Worm (Caenorhabditis elegans) whole organism, L1 larva: ENCODE results near the gene sru-24.
A peak's percentile ranks its signal among the peaks of the same experiment; 100 is the strongest.

Source experiments
- F16B12.6 ChIP-seq: fragments of 150-350 bp; optimal IDR thresholded peaks from 2 replicates; lab custom pipeline; 2014; ENCODE audit warnings: missing biosample characterization, missing genetic modification characterization
- aha-1 ChIP-seq: fragments of 150-350 bp; optimal IDR thresholded peaks from 2 replicates; lab custom pipeline; 2014; ENCODE audit warnings: missing biosample characterization, missing genetic modification characterization
- ama-1 ChIP-seq: fragments of 150-350 bp; optimal IDR thresholded peaks from 2 replicates; lab custom pipeline; 2014
- ceh-8 ChIP-seq: fragments of 200-800 bp; sonication (Bioruptor generic); optimal IDR thresholded peaks from 2 replicates; lab custom pipeline; 2018; ENCODE audit warnings: mild to moderate bottlenecking, missing genetic modification characterization, moderate library complexity, missing compliant biosample characterization
- ceh-90 ChIP-seq: sonication (generic microtip); optimal IDR thresholded peaks from 2 replicates; lab custom pipeline; 2016; ENCODE audit warnings: missing genetic modification characterization, missing compliant biosample characterization
- ces-1 ChIP-seq: fragments of 150-350 bp; optimal IDR thresholded peaks from 2 replicates; lab custom pipeline; 2014; ENCODE audit warnings: missing biosample characterization, missing genetic modification reagents, missing genetic modification characterization
- efl-1 ChIP-seq, 4 experiments: fragments of 150-350 bp; optimal IDR thresholded peaks in 3 of 4; peaks in 1 of 4; 1 replicate in 1 of 4; 2 replicates in 3 of 4; lab custom pipeline; 2014; ENCODE audit warnings: missing biosample characterization in 2 of 4, missing genetic modification characterization in 2 of 4, missing genetic modification reagents in 2 of 4
- efl-3 ChIP-seq: fragments of 200-800 bp; sonication (Bioruptor generic); optimal IDR thresholded peaks from 2 replicates; lab custom pipeline; 2018; ENCODE audit warnings: mild to moderate bottlenecking, missing genetic modification characterization, missing compliant biosample characterization
- fkh-10 ChIP-seq: sonication (generic microtip); optimal IDR thresholded peaks from 2 replicates; lab custom pipeline; 2017; ENCODE audit warnings: missing biosample characterization, missing genetic modification reagents, missing genetic modification characterization
- jun-1 ChIP-seq: fragments of 150-350 bp; optimal IDR thresholded peaks from 2 replicates; lab custom pipeline; 2014; ENCODE audit warnings: missing biosample characterization, missing genetic modification reagents, missing genetic modification characterization
- lin-35 ChIP-seq, 2 experiments: fragments of 150-350 bp; optimal IDR thresholded peaks; 2 replicates each; lab custom pipeline; 2014; ENCODE audit warnings: missing biosample characterization in 2 of 2, missing genetic modification characterization in 2 of 2, missing genetic modification reagents in 2 of 2
- lin-39 ChIP-seq: fragments of 150-350 bp; optimal IDR thresholded peaks from 2 replicates; lab custom pipeline; 2014; ENCODE audit warnings: missing biosample characterization, missing genetic modification reagents, missing genetic modification characterization
- lir-3 ChIP-seq: sonication (generic microtip); optimal IDR thresholded peaks from 2 replicates; lab custom pipeline; 2016; ENCODE audit warnings: mild to moderate bottlenecking, missing genetic modification characterization, moderate library complexity, missing compliant biosample characterization; ENCODE audit not compliant: poor library complexity
- lsy-2 ChIP-seq, 2 experiments: fragments of 150-350 bp; optimal IDR thresholded peaks; 2 replicates each; lab custom pipeline; 2014; ENCODE audit warnings: missing biosample characterization in 2 of 2, missing genetic modification characterization in 2 of 2
- mdl-1 ChIP-seq, 2 experiments: fragments of 150-350 bp; optimal IDR thresholded peaks; 2 replicates each; lab custom pipeline; 2014 to 2017; ENCODE audit warnings: missing biosample characterization in 2 of 2, missing genetic modification characterization in 2 of 2, inconsistent platforms in 1 of 2
- mef-2 ChIP-seq: fragments of 150-350 bp; optimal IDR thresholded peaks from 2 replicates; lab custom pipeline; 2014; ENCODE audit warnings: missing biosample characterization, missing genetic modification characterization
- mep-1 ChIP-seq: fragments of 150-350 bp; optimal IDR thresholded peaks from 2 replicates; lab custom pipeline; 2014; ENCODE audit warnings: missing biosample characterization, missing genetic modification characterization
- nhr-11 ChIP-seq: fragments of 150-350 bp; optimal IDR thresholded peaks from 2 replicates; lab custom pipeline; 2014; ENCODE audit warnings: missing biosample characterization, missing genetic modification characterization
- nhr-19 ChIP-seq: fragments of 200-800 bp; sonication (Bioruptor generic); conservative IDR thresholded peaks from 2 replicates; pipeline ENCODE4 v1.3.6; 2022; ENCODE audit warnings: missing genetic modification characterization, missing compliant biosample characterization
- nhr-20 ChIP-seq: sonication (generic microtip); optimal IDR thresholded peaks from 2 replicates; lab custom pipeline; 2016; ENCODE audit warnings: mild to moderate bottlenecking, missing genetic modification characterization, missing compliant biosample characterization
- nhr-71 ChIP-seq: sonication (generic microtip); optimal IDR thresholded peaks from 2 replicates; lab custom pipeline; 2016; ENCODE audit warnings: mild to moderate bottlenecking, missing genetic modification characterization, moderate library complexity, missing compliant biosample characterization
- nhr-85 ChIP-seq: sonication (generic microtip); peaks from one replicate; lab custom pipeline; 2016; ENCODE audit warnings: missing genetic modification characterization, inconsistent platforms, missing compliant biosample characterization
- nhr-90 ChIP-seq: sonication (generic microtip); optimal IDR thresholded peaks from 2 replicates; lab custom pipeline; 2016; ENCODE audit warnings: mild to moderate bottlenecking, missing genetic modification characterization, missing compliant biosample characterization; ENCODE audit not compliant: poor library complexity
- pag-3 ChIP-seq: sonication (generic microtip); optimal IDR thresholded peaks from 2 replicates; lab custom pipeline; 2017; ENCODE audit warnings: missing genetic modification characterization, mild to moderate bottlenecking, missing compliant biosample characterization, antibody characterized with exemption, borderline replicate concordance; ENCODE audit not compliant: insufficient read depth
- pqm-1 ChIP-seq: sonication (generic microtip); optimal IDR thresholded peaks from 3 replicates; lab custom pipeline; 2017; ENCODE audit warnings: missing biosample characterization, missing genetic modification characterization
- rnt-1 ChIP-seq: sonication (generic microtip); optimal IDR thresholded peaks from 2 replicates; lab custom pipeline; 2016; ENCODE audit warnings: mild to moderate bottlenecking, missing genetic modification characterization, moderate library complexity, missing compliant biosample characterization
- snu-23 ChIP-seq: sonication (generic microtip); optimal IDR thresholded peaks from 2 replicates; lab custom pipeline; 2016; ENCODE audit warnings: missing genetic modification characterization, missing compliant biosample characterization
- tlp-1 ChIP-seq: fragments of 150-350 bp; optimal IDR thresholded peaks from 2 replicates; lab custom pipeline; 2014; ENCODE audit warnings: missing biosample characterization, missing genetic modification characterization
- unc-130 ChIP-seq: fragments of 150-350 bp; optimal IDR thresholded peaks from 2 replicates; lab custom pipeline; 2017; ENCODE audit warnings: missing biosample characterization, missing genetic modification characterization, inconsistent platforms
- unc-30 ChIP-seq: sonication (generic microtip); optimal IDR thresholded peaks from 2 replicates; lab custom pipeline; 2017; ENCODE audit warnings: missing biosample characterization, missing genetic modification characterization
- unc-86 ChIP-seq: sonication (generic microtip); optimal IDR thresholded peaks from 2 replicates; lab custom pipeline; 2016; ENCODE audit warnings: missing genetic modification characterization, missing compliant biosample characterization
- unc-98 ChIP-seq: fragments of 200-800 bp; sonication (Bioruptor generic); IDR thresholded peaks from 2 replicates; pipeline ENCODE4 v1.3.6; 2022; ENCODE audit warnings: missing genetic modification characterization, missing compliant biosample characterization
- xbp-1 ChIP-seq: sonication (generic microtip); optimal IDR thresholded peaks from 2 replicates; lab custom pipeline; 2016; ENCODE audit warnings: missing genetic modification characterization, missing compliant biosample characterization
- zag-1 ChIP-seq: fragments of 150-350 bp; optimal IDR thresholded peaks from 2 replicates; lab custom pipeline; 2014; ENCODE audit warnings: missing biosample characterization, missing genetic modification characterization
- zip-4 ChIP-seq: fragments of 200-800 bp; sonication (Bioruptor generic); optimal IDR thresholded peaks from 2 replicates; lab custom pipeline; 2018; ENCODE audit warnings: mild to moderate bottlenecking, missing genetic modification characterization, moderate library complexity, missing compliant biosample characterization

Gene sru-24

ce11 chrV:634855-635254 is 36.4 kb downstream of the sru-24 start, which contains the start of gene F48G7.10:
Gene F48G7.10 (minus strand): TSS chrV:634955.
- TF ChIP-seq fkh-10 (GFP tag; lab: Kevin White, UChicago) (no peak), ceh-8 (GFP tag; lab: Kevin White, UChicago) (no peak), efl-3 (no peak), mep-1 (tag; lab: Kevin White, UChicago) (no peak), pqm-1 (no peak), nhr-11 (no peak), nhr-85 (tag; lab: Kevin White, UChicago) (peak; percentile 58), ama-1 (lab: Kevin White, UChicago) (no peak)
- TF ChIP-seq, all 84 proteins: peak for 1

- TF ChIP-seq ceh-90 (tag; lab: Kevin White, UChicago) (no peak), xbp-1 (tag; lab: Kevin White, UChicago) (no peak), efl-1 (optimal IDR thresholded peaks at IDR 0.05; lab: Kevin White, UChicago) (peak; percentile 11 to 22), efl-1 (GFP tag; optimal IDR thresholded peaks at IDR 0.05 in 1 of 2; lab: Kevin White, UChicago) (peak in 1 of 2 experiments; percentile 62), unc-86 (tag; lab: Kevin White, UChicago) (no peak), lin-35 (GFP tag; optimal IDR thresholded peaks at IDR 0.05; lab: Kevin White, UChicago) (peak in 1 of 2 experiments; percentile 32), snu-23 (peak; percentile 30), lin-39 (tag; lab: Kevin White, UChicago) (no peak), nhr-20 (tag; lab: Kevin White, UChicago) (peak; percentile 29), nhr-19 (GFP tag; lab: Robert Waterston, UW) (no peak), unc-30 (tag; lab: Kevin White, UChicago) (no peak), nhr-71 (tag; lab: Kevin White, UChicago) (no peak)
- TF ChIP-seq, all 84 proteins: peak for 4
Observed at ce11 chrV:631832-632231, 39.4 kb downstream of the sru-24 start.

ce11 chrV:628527-628926 is 42.7 kb downstream of the sru-24 start, which contains the start of gene F48G7.9:
Gene F48G7.9 (minus strand): TSS chrV:628627.
- no peak for TF ChIP-seq snu-23
- TF ChIP-seq rnt-1 (tag; lab: Kevin White, UChicago), result no peak
- no peak for TF ChIP-seq lir-3 (tag; lab: Kevin White, UChicago)
- TF ChIP-seq fkh-10 (GFP tag; lab: Kevin White, UChicago), result no peak
- TF ChIP-seq unc-98, result no peak
- no peak for TF ChIP-seq zip-4 (GFP tag; lab: Kevin White, UChicago)
- TF ChIP-seq unc-130 (tag; lab: Kevin White, UChicago), result no peak
- TF ChIP-seq lsy-2 (tag; optimal IDR thresholded peaks at IDR 0.05; lab: Kevin White, UChicago), result no peak
- no peak for TF ChIP-seq pqm-1
- no peak for TF ChIP-seq nhr-90 (tag; lab: Kevin White, UChicago)

- TF ChIP-seq zag-1 (tag; lab: Kevin White, UChicago), result no peak
- no peak for TF ChIP-seq aha-1 (tag; lab: Kevin White, UChicago)
- no peak for TF ChIP-seq unc-98
Observed at ce11 chrV:627585-627984, 43.7 kb downstream of the sru-24 start, which contains the start of gene F48G7.8. Gene F48G7.8 (minus strand): TSS chrV:627685.

ce11 chrV:626321-626720 is 44.9 kb downstream of the sru-24 start, which contains the start of gene F48G7.7:
Gene F48G7.7 (minus strand): TSS chrV:626421.
- TF ChIP-seq lin-35 (GFP tag; optimal IDR thresholded peaks at IDR 0.05; lab: Kevin White, UChicago) (no peak), jun-1 (tag; lab: Kevin White, UChicago) (no peak)

ce11 chrV:624922-625321 is 46.3 kb downstream of the sru-24 start, which contains the start of gene srt-17:
Gene srt-17 (minus strand): TSS chrV:625022.
- TF ChIP-seq mdl-1 (tag; optimal IDR thresholded peaks at IDR 0.05; lab: Kevin White, UChicago) (no peak), mef-2 (tag; lab: Kevin White, UChicago) (no peak), unc-130 (tag; lab: Kevin White, UChicago) (no peak), tlp-1 (tag; lab: Kevin White, UChicago) (no peak), efl-3 (no peak), ceh-8 (GFP tag; lab: Kevin White, UChicago) (no peak), xbp-1 (tag; lab: Kevin White, UChicago) (no peak), F16B12.6 (no peak), ces-1 (GFP tag; lab: Kevin White, UChicago) (no peak), efl-1 (optimal IDR thresholded peaks at IDR 0.05; lab: Kevin White, UChicago) (no peak), efl-1 (GFP tag; optimal IDR thresholded peaks at IDR 0.05 in 1 of 2; lab: Kevin White, UChicago) (no peak), pag-3 (tag; lab: Kevin White, UChicago) (no peak)
- TF ChIP-seq, all 84 proteins: peak for 0
